Fruit fly (Drosophila melanogaster): ENCODE data around the gene CG13458.

The CG13458 gene

dm6 chr3L:15079278-15079677 lies 34.1 kb upstream of the CG13458 start (continued):
- 0 out of 3 replicates have a peak, but pooled peaks have one; percentile 39 for TF ChIP-seq Opbp (GFP tag; IDR thresholded peaks at IDR 0.05; ENCODE audit: partially characterized antibody)
- no peak for TF ChIP-seq sd (tag; optimal IDR thresholded peaks at IDR 0.05)
- peak; percentile 97 for TF ChIP-seq CG31365 (tag; optimal IDR thresholded peaks at IDR 0.05)
- TF ChIP-seq sug (tag; optimal IDR thresholded peaks at IDR 0.05) = peak; percentile 9
- TF ChIP-seq Antp (GFP tag; optimal IDR thresholded peaks at IDR 0.05) = no peak
- peak; percentile 65 for TF ChIP-seq Med (GFP tag)
- peak; percentile 47; the same call in 1 of the 2 replicates for TF ChIP-seq amos (GFP tag; IDR thresholded peaks at IDR 0.05; ENCODE audit: partially characterized antibody)
- TF ChIP-seq CG17361 (GFP tag; IDR thresholded peaks at IDR 0.05) = 0 out of 3 replicates have a peak, but pooled peaks have one; percentile 8
- peak; percentile 54 for TF ChIP-seq CG11504 (tag; optimal IDR thresholded peaks at IDR 0.05)
- peak; percentile 86; the same call in 1 of the 4 replicates for TF ChIP-seq chinmo (GFP tag; IDR thresholded peaks at IDR 0.05; ENCODE audit: partially characterized antibody)
- TF ChIP-seq hkb (optimal IDR thresholded peaks at IDR 0.05) = no peak
- peak; percentile 33; the same call in 1 of the 2 replicates for TF ChIP-seq hkb (GFP tag; IDR thresholded peaks at IDR 0.05)
- TF ChIP-seq stwl (tag; optimal IDR thresholded peaks at IDR 0.05) = peak; percentile 33
- TF ChIP-seq wor (GFP tag; IDR thresholded peaks at IDR 0.05) = no peak
- TF ChIP-seq Pdp1 (GFP tag; optimal IDR thresholded peaks at IDR 0.05) = peak in 1 of 2 experiments; percentile 44
- peak; percentile 42 for TF ChIP-seq bbx (GFP tag; IDR thresholded peaks at IDR 0.05; ENCODE audit: partially characterized antibody)
- peak; percentile 14 for TF ChIP-seq CG8290 (GFP tag; optimal IDR thresholded peaks at IDR 0.05)
- no peak for TF ChIP-seq CG8290 (tag; optimal IDR thresholded peaks at IDR 0.05)
- TF ChIP-seq hbn (GFP tag; IDR thresholded peaks at IDR 0.05; ENCODE audit: partially characterized antibody) = 0 out of 2 replicates have a peak, but pooled peaks have one; percentile 19
- peak; percentile 42; the same call in 1 of the 3 replicates for TF ChIP-seq Dbx (GFP tag; IDR thresholded peaks at IDR 0.05)
- peak; percentile 3 for TF ChIP-seq Dp (GFP tag; optimal IDR thresholded peaks at IDR 0.05)
- TF ChIP-seq chm (GFP tag; IDR thresholded peaks at IDR 0.05) = peak; percentile 50; the same call in 1 of the 2 replicates
- no peak for TF ChIP-seq C15 (GFP tag; IDR thresholded peaks at IDR 0.05)
- peak; percentile 24; the same call in 1 of the 2 replicates for TF ChIP-seq CG14014 (GFP tag; IDR thresholded peaks at IDR 0.05)
- no peak for TF ChIP-seq CG12299 (tag; optimal IDR thresholded peaks at IDR 0.05)
- peak; percentile 86 for TF ChIP-seq Myb (GFP tag; optimal IDR thresholded peaks at IDR 0.05)
- peak; percentile 24; the same call in 1 of the 3 replicates for TF ChIP-seq HLH4C (GFP tag; IDR thresholded peaks at IDR 0.05; ENCODE audit: partially characterized antibody)
- TF ChIP-seq slbo (GFP tag; IDR thresholded peaks at IDR 0.05) = peak; percentile 30; the same call in 1 of the 2 replicates
- TF ChIP-seq bcd (GFP tag; optimal IDR thresholded peaks at IDR 0.05) = peak; percentile 10
- no peak for TF ChIP-seq her (GFP tag; optimal IDR thresholded peaks at IDR 0.05)
- TF ChIP-seq CG2199 (GFP tag; IDR thresholded peaks at IDR 0.05) = peak; percentile 91
- TF ChIP-seq CG14965 (GFP tag; optimal IDR thresholded peaks at IDR 0.05; ENCODE audit: borderline replicate concordance) = no peak
- peak; percentile 79 for TF ChIP-seq vvl (GFP tag; IDR thresholded peaks at IDR 0.05)
- peak; percentile 40; the same call in 1 of the 2 replicates for TF ChIP-seq CG42726 (GFP tag; IDR thresholded peaks at IDR 0.05; ENCODE audit: partially characterized antibody)
- peak; percentile 18 for TF ChIP-seq CG6813 (GFP tag; optimal IDR thresholded peaks at IDR 0.05)
- no peak for TF ChIP-seq Mad (GFP tag; optimal IDR thresholded peaks at IDR 0.05)
- peak; percentile 25 for TF ChIP-seq CG13624 (GFP tag; optimal IDR thresholded peaks at IDR 0.05)
- TF ChIP-seq CG33557 (GFP tag; optimal IDR thresholded peaks at IDR 0.05) = peak; percentile 20
- peak; percentile 50; the same call in 1 of the 2 replicates for TF ChIP-seq CG32532 (GFP tag; IDR thresholded peaks at IDR 0.05)
- peak; percentile 43; the same call in 1 of the 2 replicates for TF ChIP-seq CG13287 (GFP tag; IDR thresholded peaks at IDR 0.05; ENCODE audit: partially characterized antibody)
- no peak for TF ChIP-seq CG1603 (tag; optimal IDR thresholded peaks at IDR 0.05)
- peak; percentile 37; the same call in 1 of the 2 replicates for TF ChIP-seq NFAT (GFP tag; IDR thresholded peaks at IDR 0.05)

Measured in whole organism, embryonic.